Worm (Caenorhabditis elegans) whole organism, young adult: ENCODE data around the gene srh-92.

Experiments
- ama-1 ChIP-seq, 3 experiments: fragments of 150-350 bp in 1 of 3; sonication (generic microtip) in 2 of 3; optimal IDR thresholded peaks; 2 replicates each; lab custom pipeline; 2014 to 2018; ENCODE audit warnings: missing biosample characterization in 2 of 3, missing genetic modification characterization in 2 of 3, missing genetic modification reagents in 2 of 3
- aptf-2 ChIP-seq: fragments of 200-800 bp; sonication (Bioruptor generic); conservative IDR thresholded peaks from 2 replicates; pipeline ENCODE4 v1.3.6; 2022; ENCODE audit warnings: missing genetic modification reagents, missing genetic modification characterization, missing compliant biosample characterization
- attf-3 ChIP-seq: fragments of 200-800 bp; sonication (Bioruptor generic); conservative IDR thresholded peaks from 2 replicates; pipeline ENCODE4 v1.3.6; 2022; ENCODE audit warnings: missing genetic modification reagents, missing genetic modification characterization, missing compliant biosample characterization
- ceh-100 ChIP-seq: fragments of 200-800 bp; sonication (Bioruptor generic); IDR thresholded peaks from 2 replicates; pipeline ENCODE4 v1.3.6; 2022; ENCODE audit warnings: missing genetic modification reagents, missing genetic modification characterization, missing compliant biosample characterization
- ets-4 ChIP-seq: fragments of 200-800 bp; sonication (Bioruptor generic); optimal IDR thresholded peaks from 2 replicates; lab custom pipeline; 2018; ENCODE audit warnings: mild to moderate bottlenecking, missing genetic modification characterization, missing compliant biosample characterization
- madf-3 ChIP-seq: fragments of 200-800 bp; sonication (Bioruptor generic); IDR thresholded peaks from 2 replicates; pipeline ENCODE4 v1.3.6; 2022; ENCODE audit warnings: missing genetic modification reagents, missing genetic modification characterization, missing compliant biosample characterization
- mes-4 ChIP-seq: sonication (generic microtip); optimal IDR thresholded peaks from 2 replicates; lab custom pipeline; 2016; ENCODE audit warnings: missing genotype, missing genetic modification characterization, missing compliant biosample characterization
- ztf-25 ChIP-seq: fragments of 200-800 bp; sonication (Bioruptor generic); IDR thresholded peaks from 2 replicates; pipeline ENCODE4 v1.3.6; 2022; ENCODE audit warnings: missing genetic modification reagents, missing genetic modification characterization, missing compliant biosample characterization

ce11 chrV:7426594-7426993 is 34.2 kb downstream of the srh-92 start, which contains the start of gene srw-68:
- TF ChIP-seq madf-3 (no peak), ama-1 (optimal IDR thresholded peaks at IDR 0.05; lab: Kevin White, UChicago) (no peak), ama-1 (GFP tag; optimal IDR thresholded peaks at IDR 0.05; lab: Kevin White, UChicago) (no peak), mes-4 (tag; lab: Kevin White, UChicago) (no peak), ets-4 (no peak), ceh-100 (GFP tag; lab: Robert Waterston, UW) (no peak), ztf-25 (GFP tag; lab: Robert Waterston, UW) (no peak), attf-3 (GFP tag; lab: Robert Waterston, UW) (no peak), aptf-2 (GFP tag; lab: Robert Waterston, UW) (no peak)
